Worm (Caenorhabditis elegans): Measurements from ENCODE around the gene pals-26.

ce11 chrIII:4374854-4375253 lies at the start of gene pals-26:
- TF ChIP-seq ceh-13 (GFP tag; optimal IDR thresholded peaks at IDR 0.05), result no peak
- TF ChIP-seq tra-4 (tag; optimal IDR thresholded peaks at IDR 0.05), result no peak

All from whole organism, early embryonic.